Worm (Caenorhabditis elegans): ENCODE data around the gene msp-19.

ce11 chrIV:5221721-5222120 is 38.7 kb upstream of the msp-19 start:
- TF ChIP-seq lin-11 (tag; optimal IDR thresholded peaks at IDR 0.05) (no peak), pag-3 (tag; optimal IDR thresholded peaks at IDR 0.05; ENCODE audit: borderline replicate concordance) (no peak), pha-4 (tag; optimal IDR thresholded peaks at IDR 0.05) (no peak), Y22D7AL.16 (tag; optimal IDR thresholded peaks at IDR 0.05) (no peak), sox-2 (GFP tag; IDR thresholded peaks at IDR 0.05) (no peak), ceh-34 (tag; optimal IDR thresholded peaks at IDR 0.05) (no peak), nhr-11 (tag; optimal IDR thresholded peaks at IDR 0.05) (no peak), ama-1 (optimal IDR thresholded peaks at IDR 0.05) (no peak), elt-2 (tag; optimal IDR thresholded peaks at IDR 0.05) (no peak), hlh-8 (tag; optimal IDR thresholded peaks at IDR 0.05) (no peak), eyg-1 (tag; optimal IDR thresholded peaks at IDR 0.05) (no peak)
